Worm (Caenorhabditis elegans) whole organism, L2 larva: Measurements from ENCODE around the gene F38G1.3.

Experiments used
- aly-2 ChIP-seq: fragments of 150-350 bp; optimal IDR thresholded peaks from 2 replicates; lab custom pipeline; 2014; ENCODE audit warnings: missing biosample characterization, missing genetic modification characterization
- dmd-4 ChIP-seq: sonication (generic microtip); optimal IDR thresholded peaks from 2 replicates; lab custom pipeline; 2017; ENCODE audit warnings: missing biosample characterization, missing genetic modification characterization
- nhr-11 ChIP-seq: fragments of 150-350 bp; optimal IDR thresholded peaks from 2 replicates; lab custom pipeline; 2014; ENCODE audit warnings: missing biosample characterization, missing genetic modification characterization

DNA sequence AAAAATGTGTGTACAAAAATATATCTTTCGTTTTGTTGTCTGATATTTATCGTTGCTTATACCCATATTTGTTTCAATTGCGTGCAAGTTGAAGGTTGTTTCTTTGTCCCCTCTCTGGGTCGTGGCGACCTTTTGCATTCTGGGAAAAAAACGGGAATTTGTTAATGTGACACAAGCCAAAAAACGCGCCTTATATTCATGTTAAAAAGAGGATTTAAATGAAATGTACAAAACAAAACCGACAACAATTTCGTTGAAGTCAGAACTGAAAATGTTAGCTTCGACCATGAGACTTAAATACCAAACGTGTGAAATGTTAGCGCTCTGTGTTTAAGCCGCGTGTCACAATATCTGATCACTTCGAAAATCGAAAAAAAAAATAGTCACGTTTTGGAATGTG is 48.1 kb downstream of the F38G1.3 start:
- TF ChIP-seq aly-2 (tag; lab: Kevin White, UChicago) (no peak), nhr-11 (no peak), dmd-4 (tag; lab: Kevin White, UChicago) (no peak)
